Fruit fly (Drosophila melanogaster): ENCODE results near the gene Ubc7.
A peak's percentile ranks its signal among the peaks of the same experiment; 100 is the strongest.

Ubc7 gene

dm6 chrX:16637594-16638485, 44.4 kb downstream of the Ubc7 start, which contains the start of gene RpS19a (continued):
- TF ChIP-seq fd85E (GFP tag; optimal IDR thresholded peaks at IDR 0.05) (peak; percentile 58), fd59A (GFP tag; optimal IDR thresholded peaks at IDR 0.05) (peak; percentile 36), Met (GFP tag; optimal IDR thresholded peaks at IDR 0.05) (peak; percentile 78), CG6792 (GFP tag; optimal IDR thresholded peaks at IDR 0.05) (no peak), CG16779 (tag; optimal IDR thresholded peaks at IDR 0.05) (peak; percentile 77), CG10669 (GFP tag; optimal IDR thresholded peaks at IDR 0.05) (peak; percentile 74), vri (GFP tag; optimal IDR thresholded peaks at IDR 0.05) (peak; percentile 62), Hr38 (GFP tag; optimal IDR thresholded peaks at IDR 0.05) (no peak), CG1621 (tag; optimal IDR thresholded peaks at IDR 0.05) (peak; percentile 56), svp (GFP tag) (peak; percentile 77), Hr39 (GFP tag; optimal IDR thresholded peaks at IDR 0.05) (peak; percentile 23), CG6276 (GFP tag; optimal IDR thresholded peaks at IDR 0.05) (peak; percentile 43), net (GFP tag; optimal IDR thresholded peaks at IDR 0.05) (peak; percentile 73), eg (GFP tag; IDR thresholded peaks at IDR 0.05) (peak; percentile 73), esn (GFP tag; optimal IDR thresholded peaks at IDR 0.05) (peak; percentile 79), CG6163 (GFP tag; IDR thresholded peaks at IDR 0.05) (peak; percentile 83), CG32006 (GFP tag; optimal IDR thresholded peaks at IDR 0.05) (peak; percentile 32), OdsH (GFP tag; optimal IDR thresholded peaks at IDR 0.05) (peak; percentile 50), spab (GFP tag; optimal IDR thresholded peaks at IDR 0.05) (peak; percentile 41), CG15336 (GFP tag; IDR thresholded peaks at IDR 0.05) (0 out of 2 replicates have a peak, but pooled peaks have one; percentile 22), Eip75B (GFP tag; optimal IDR thresholded peaks at IDR 0.05) (peak; percentile 52), CG8119 (GFP tag; IDR thresholded peaks at IDR 0.05) (no peak), cyc (GFP tag; optimal IDR thresholded peaks at IDR 0.05) (peak; percentile 50), Gug (GFP tag; IDR thresholded peaks at IDR 0.05) (0 out of 2 replicates have a peak, but pooled peaks have one; percentile 10), CG3919 (GFP tag; optimal IDR thresholded peaks at IDR 0.05) (peak; percentile 76), Eip93F (GFP tag; optimal IDR thresholded peaks at IDR 0.05) (no peak), ss (GFP tag; optimal IDR thresholded peaks at IDR 0.05) (peak; percentile 82 to 85), Hr4 (GFP tag; optimal IDR thresholded peaks at IDR 0.05) (peak; percentile 19), salr (GFP tag; optimal IDR thresholded peaks at IDR 0.05) (peak; percentile 12 to 78), CG31627 (GFP tag; optimal IDR thresholded peaks at IDR 0.05) (peak; percentile 1), Sox102F (GFP tag; optimal IDR thresholded peaks at IDR 0.05) (peak; percentile 79), fkh (GFP tag; optimal IDR thresholded peaks at IDR 0.05) (no peak), CG6808 (GFP tag; optimal IDR thresholded peaks at IDR 0.05) (peak; percentile 72), CG8632 (GFP tag; optimal IDR thresholded peaks at IDR 0.05) (peak; percentile 56)

dm6 chrX:16640260-16641100, 47.0 kb downstream of the Ubc7 start, which contains the start of the genes SNRPG and mthl1:
Gene SNRPG, minus strand, starts transcription at chrX:16640419.
Gene mthl1, plus strand, starts transcription at chrX:16640968.
- TF ChIP-seq CG32006 (GFP tag; optimal IDR thresholded peaks at IDR 0.05) (peak; percentile 87), Eip78C (GFP tag) (peak; percentile 89), cyc (GFP tag; optimal IDR thresholded peaks at IDR 0.05) (peak; percentile 89), CG8319 (GFP tag; optimal IDR thresholded peaks at IDR 0.05) (peak; percentile 52), CG10669 (GFP tag; optimal IDR thresholded peaks at IDR 0.05) (peak; percentile 73), CG8632 (GFP tag; optimal IDR thresholded peaks at IDR 0.05) (peak; percentile 67), Gug (GFP tag; IDR thresholded peaks at IDR 0.05) (peak; percentile 88), CG9139 (GFP tag; optimal IDR thresholded peaks at IDR 0.05) (no peak), CG34406 (GFP tag; optimal IDR thresholded peaks at IDR 0.05) (peak; percentile 66), spab (GFP tag; optimal IDR thresholded peaks at IDR 0.05) (peak; percentile 48), Blimp-1 (GFP tag; optimal IDR thresholded peaks at IDR 0.05) (peak; percentile 16), Sox102F (GFP tag; optimal IDR thresholded peaks at IDR 0.05) (peak; percentile 42), salr (GFP tag; optimal IDR thresholded peaks at IDR 0.05) (peak; percentile 71 to 81), CG6163 (GFP tag; IDR thresholded peaks at IDR 0.05) (peak; percentile 95), ss (GFP tag; optimal IDR thresholded peaks at IDR 0.05) (peak in 1 of 2 experiments; percentile 56), CG16779 (tag; optimal IDR thresholded peaks at IDR 0.05) (no peak), fd85E (GFP tag; optimal IDR thresholded peaks at IDR 0.05) (no peak), Met (GFP tag; optimal IDR thresholded peaks at IDR 0.05) (peak; percentile 75), Ets21C (GFP tag; optimal IDR thresholded peaks at IDR 0.05) (peak; percentile 79), CG11762 (GFP tag; optimal IDR thresholded peaks at IDR 0.05; ENCODE audit: insufficient read depth) (peak; percentile 63), Eip93F (GFP tag; optimal IDR thresholded peaks at IDR 0.05) (peak; percentile 70), CG15336 (GFP tag; IDR thresholded peaks at IDR 0.05) (peak; percentile 83), Sox15 (GFP tag; optimal IDR thresholded peaks at IDR 0.05) (peak; percentile 85), CG3919 (GFP tag; optimal IDR thresholded peaks at IDR 0.05) (peak; percentile 85), CG11294 (GFP tag; IDR thresholded peaks at IDR 0.05) (peak; percentile 91), CG8119 (GFP tag; IDR thresholded peaks at IDR 0.05) (peak; percentile 81), Eip75B (GFP tag; optimal IDR thresholded peaks at IDR 0.05) (peak; percentile 80), fd59A (GFP tag; optimal IDR thresholded peaks at IDR 0.05) (peak; percentile 43)
